Worm (Caenorhabditis elegans) whole organism, young adult: Measurements from ENCODE around the gene C56C10.9.

Experiments used
- B0019.2 ChIP-seq: fragments of 200-800 bp; sonication (Bioruptor generic); conservative IDR thresholded peaks from 2 replicates; pipeline ENCODE4 v1.3.6; 2022; ENCODE audit warnings: missing genetic modification reagents, missing genetic modification characterization, missing compliant biosample characterization
- C06A6.2 ChIP-seq: fragments of 200-800 bp; sonication (Bioruptor generic); conservative IDR thresholded peaks from 2 replicates; pipeline ENCODE4 v1.3.6; 2022; ENCODE audit warnings: missing genetic modification characterization, missing compliant biosample characterization
- D2030.7 ChIP-seq: fragments of 200-800 bp; sonication (Bioruptor generic); IDR thresholded peaks from 2 replicates; pipeline ENCODE4 v1.3.6; 2022; ENCODE audit warnings: missing genetic modification reagents, missing genetic modification characterization, missing compliant biosample characterization
- F33H1.4 ChIP-seq: fragments of 200-800 bp; sonication (Bioruptor generic); IDR thresholded peaks from 2 replicates; pipeline ENCODE4 v1.3.6; 2022; ENCODE audit warnings: missing genetic modification reagents, missing genetic modification characterization, missing compliant biosample characterization
- F52B5.7 ChIP-seq: sonication (generic microtip); optimal IDR thresholded peaks from 2 replicates; lab custom pipeline; 2016; ENCODE audit warnings: mild to moderate bottlenecking, missing genetic modification characterization, missing compliant biosample characterization
- F57A8.1 ChIP-seq: fragments of 200-800 bp; sonication (Bioruptor generic); optimal IDR thresholded peaks from 2 replicates; lab custom pipeline; 2018; ENCODE audit warnings: mild to moderate bottlenecking, missing genetic modification characterization, moderate library complexity, missing compliant biosample characterization
- K12H6.12 ChIP-seq: fragments of 200-800 bp; sonication (Bioruptor generic); optimal IDR thresholded peaks from 2 replicates; lab custom pipeline; 2018; ENCODE audit warnings: mild to moderate bottlenecking, missing genetic modification characterization, missing compliant biosample characterization
- T26A5.8 ChIP-seq: sonication (generic microtip); optimal IDR thresholded peaks from 2 replicates; lab custom pipeline; 2016; ENCODE audit warnings: missing genetic modification characterization, missing compliant biosample characterization
- Y67H2A.10 ChIP-seq: fragments of 200-800 bp; sonication (Bioruptor generic); conservative IDR thresholded peaks from 2 replicates; pipeline ENCODE4 v1.3.6; 2022; ENCODE audit warnings: missing genetic modification reagents, missing genetic modification characterization, missing compliant biosample characterization
- Y95B8A.8 ChIP-seq: fragments of 200-800 bp; sonication (Bioruptor generic); IDR thresholded peaks from 2 replicates; pipeline ENCODE4 v1.3.6; 2022; ENCODE audit warnings: missing genetic modification reagents, missing genetic modification characterization, missing compliant biosample characterization
- attf-3 ChIP-seq: fragments of 200-800 bp; sonication (Bioruptor generic); conservative IDR thresholded peaks from 2 replicates; pipeline ENCODE4 v1.3.6; 2022; ENCODE audit warnings: missing genetic modification reagents, missing genetic modification characterization, missing compliant biosample characterization
- cebp-2 ChIP-seq: fragments of 200-800 bp; sonication (Bioruptor generic); IDR thresholded peaks from 2 replicates; pipeline ENCODE4 v1.3.6; 2022; ENCODE audit warnings: missing genetic modification characterization, missing compliant biosample characterization
- ceh-40 ChIP-seq: fragments of 200-800 bp; sonication (Bioruptor generic); IDR thresholded peaks from 2 replicates; pipeline ENCODE4 v1.3.6; 2022; ENCODE audit warnings: missing genetic modification characterization, missing compliant biosample characterization
- ceh-58 ChIP-seq: fragments of 200-800 bp; sonication (Bioruptor generic); IDR thresholded peaks from 2 replicates; pipeline ENCODE4 v1.3.6; 2022; ENCODE audit warnings: missing genetic modification characterization, missing compliant biosample characterization
- ceh-79 ChIP-seq: sonication (generic microtip); optimal IDR thresholded peaks from 2 replicates; lab custom pipeline; 2017; ENCODE audit warnings: mild to moderate bottlenecking, missing genetic modification characterization, missing compliant biosample characterization
- ceh-91 ChIP-seq: fragments of 200-800 bp; sonication (Bioruptor generic); IDR thresholded peaks from 2 replicates; pipeline ENCODE4 v1.3.6; 2022; ENCODE audit warnings: missing genetic modification reagents, missing genetic modification characterization, missing compliant biosample characterization
- dox-1 ChIP-seq: fragments of 200-800 bp; sonication (Bioruptor generic); IDR thresholded peaks from 2 replicates; pipeline ENCODE4 v1.3.6; 2022; ENCODE audit warnings: missing genetic modification reagents, missing genetic modification characterization, missing compliant biosample characterization
- efl-1 ChIP-seq: fragments of 150-350 bp; optimal IDR thresholded peaks from 2 replicates; lab custom pipeline; 2014; ENCODE audit warnings: missing biosample characterization, missing genetic modification reagents, missing genetic modification characterization
- egl-44 ChIP-seq: fragments of 200-800 bp; sonication (Bioruptor generic); IDR thresholded peaks from 2 replicates; pipeline ENCODE4 v1.3.6; 2022; ENCODE audit warnings: missing genetic modification reagents, missing genetic modification characterization, missing compliant biosample characterization
- ekl-4 ChIP-seq: fragments of 200-800 bp; sonication (Bioruptor generic); IDR thresholded peaks from 2 replicates; pipeline ENCODE4 v1.3.6; 2022; ENCODE audit warnings: missing genetic modification reagents, missing genetic modification characterization, missing compliant biosample characterization
- ets-4 ChIP-seq: fragments of 200-800 bp; sonication (Bioruptor generic); optimal IDR thresholded peaks from 2 replicates; lab custom pipeline; 2018; ENCODE audit warnings: mild to moderate bottlenecking, missing genetic modification characterization, missing compliant biosample characterization
- gei-17 ChIP-seq: fragments of 200-800 bp; sonication (Bioruptor generic); optimal IDR thresholded peaks from 2 replicates; lab custom pipeline; 2018; ENCODE audit warnings: mild to moderate bottlenecking, missing genetic modification characterization, missing compliant biosample characterization
- let-526 ChIP-seq: fragments of 200-800 bp; sonication (Bioruptor generic); IDR thresholded peaks from 2 replicates; pipeline ENCODE4 v1.3.6; 2022; ENCODE audit warnings: missing genetic modification reagents, missing genetic modification characterization, missing compliant biosample characterization
- lin-54 ChIP-seq: fragments of 200-800 bp; sonication (Bioruptor generic); optimal IDR thresholded peaks from 2 replicates; lab custom pipeline; 2018; ENCODE audit warnings: mild to moderate bottlenecking, missing genetic modification characterization, missing compliant biosample characterization
- lir-1 ChIP-seq: fragments of 200-800 bp; sonication (Bioruptor generic); conservative IDR thresholded peaks from 2 replicates; pipeline ENCODE4 v1.3.6; 2022; ENCODE audit warnings: missing genetic modification reagents, missing genetic modification characterization, missing compliant biosample characterization
- madf-3 ChIP-seq: fragments of 200-800 bp; sonication (Bioruptor generic); IDR thresholded peaks from 2 replicates; pipeline ENCODE4 v1.3.6; 2022; ENCODE audit warnings: missing genetic modification reagents, missing genetic modification characterization, missing compliant biosample characterization
- madf-6 ChIP-seq: fragments of 200-800 bp; sonication (Bioruptor generic); IDR thresholded peaks from 2 replicates; pipeline ENCODE4 v1.3.6; 2022; ENCODE audit warnings: missing genetic modification reagents, missing genetic modification characterization, missing compliant biosample characterization
- mel-28 ChIP-seq: sonication (generic microtip); optimal IDR thresholded peaks from 2 replicates; lab custom pipeline; 2016; ENCODE audit warnings: borderline replicate concordance, mild to moderate bottlenecking, missing genetic modification characterization, missing compliant biosample characterization
- mes-4 ChIP-seq: sonication (generic microtip); optimal IDR thresholded peaks from 2 replicates; lab custom pipeline; 2016; ENCODE audit warnings: missing genotype, missing genetic modification characterization, missing compliant biosample characterization
- mxl-1 ChIP-seq: sonication (generic microtip); optimal IDR thresholded peaks from 2 replicates; lab custom pipeline; 2016; ENCODE audit warnings: missing genetic modification characterization, missing compliant biosample characterization
- nfya-1 ChIP-seq: sonication (generic microtip); optimal IDR thresholded peaks from 2 replicates; lab custom pipeline; 2017; ENCODE audit warnings: antibody characterized with exemption, missing compliant biosample characterization, missing genetic modification characterization, borderline replicate concordance; ENCODE audit not compliant: insufficient read depth
- nhr-90 ChIP-seq: sonication (generic microtip); optimal IDR thresholded peaks from 2 replicates; lab custom pipeline; 2016; ENCODE audit warnings: missing genotype, mild to moderate bottlenecking, missing genetic modification characterization, missing compliant biosample characterization
- rcor-1 ChIP-seq: fragments of 200-800 bp; sonication (Bioruptor generic); IDR thresholded peaks from 2 replicates; pipeline ENCODE4 v1.3.6; 2022; ENCODE audit warnings: missing genetic modification reagents, missing genetic modification characterization, missing compliant biosample characterization
- rpc-1 ChIP-seq, 2 experiments: fragments of 150-350 bp in 1 of 2; sonication (generic microtip) in 1 of 2; optimal IDR thresholded peaks; 2 replicates each; lab custom pipeline; 2014 to 2018; ENCODE audit warnings: missing biosample characterization in 1 of 2, missing genetic modification characterization in 1 of 2, missing genetic modification reagents in 1 of 2, missing genotype in 1 of 2
- tbp1 ChIP-seq: fragments of 200-800 bp; sonication (Bioruptor generic); optimal IDR thresholded peaks from 2 replicates; lab custom pipeline; 2018; ENCODE audit warnings: mild to moderate bottlenecking, missing genetic modification characterization, missing compliant biosample characterization
- unc-130 ChIP-seq: sonication (generic microtip); optimal IDR thresholded peaks from 2 replicates; lab custom pipeline; 2016; ENCODE audit warnings: missing genetic modification reagents, missing genetic modification characterization, missing compliant biosample characterization
- ztf-25 ChIP-seq: fragments of 200-800 bp; sonication (Bioruptor generic); IDR thresholded peaks from 2 replicates; pipeline ENCODE4 v1.3.6; 2022; ENCODE audit warnings: missing genetic modification reagents, missing genetic modification characterization, missing compliant biosample characterization
- ztf-28 ChIP-seq: fragments of 200-800 bp; sonication (Bioruptor generic); IDR thresholded peaks from 2 replicates; pipeline ENCODE4 v1.3.6; 2022; ENCODE audit warnings: missing genetic modification reagents, missing genetic modification characterization, missing compliant biosample characterization
- ztf-6 ChIP-seq: fragments of 200-800 bp; sonication (Bioruptor generic); IDR thresholded peaks from 2 replicates; pipeline ENCODE4 v1.3.6; 2022; ENCODE audit warnings: missing genetic modification reagents, missing genetic modification characterization, missing compliant biosample characterization

C56C10.9 gene

ce11 chrII:6578378-6578777 is 13.8 kb downstream of the C56C10.9 start, which contains the start of gene sra-31:
TSS of gene sra-31 (minus strand) at chrII:6578478.
- TF ChIP-seq mel-28 (tag; lab: Kevin White, UChicago) (no peak), B0019.2 (GFP tag; lab: Robert Waterston, UW) (no peak), mes-4 (tag; lab: Kevin White, UChicago) (no peak), F52B5.7 (no peak), F57A8.1 (GFP tag; lab: Kevin White, UChicago) (no peak), nhr-90 (no peak), ztf-28 (no peak), efl-1 (no peak), T26A5.8 (tag; lab: Kevin White, UChicago) (no peak), mxl-1 (no peak), rpc-1 (optimal IDR thresholded peaks at IDR 0.05; lab: Kevin White, UChicago) (no peak), rpc-1 (tag; optimal IDR thresholded peaks at IDR 0.05; lab: Kevin White, UChicago) (no peak), dox-1 (GFP tag; lab: Robert Waterston, UW) (no peak), ekl-4 (no peak), madf-6 (no peak), gei-17 (GFP tag; lab: Kevin White, UChicago) (no peak), ceh-58 (GFP tag; lab: Robert Waterston, UW) (no peak), ztf-25 (GFP tag; lab: Robert Waterston, UW) (no peak), tbp1 (GFP tag; lab: Kevin White, UChicago) (no peak), rcor-1 (no peak)

- TF ChIP-seq ceh-91 (GFP tag; lab: Robert Waterston, UW): no peak
- no peak for TF ChIP-seq ets-4 (GFP tag; lab: Kevin White, UChicago)
- no peak for TF ChIP-seq mel-28 (tag; lab: Kevin White, UChicago)
- no peak for TF ChIP-seq ceh-79 (tag; lab: Kevin White, UChicago)
- TF ChIP-seq nfya-1 (tag; lab: Kevin White, UChicago): no peak
- no peak for TF ChIP-seq egl-44
- no peak for TF ChIP-seq D2030.7 (GFP tag; lab: Robert Waterston, UW)
- no peak for TF ChIP-seq cebp-2 (GFP tag; lab: Robert Waterston, UW)
- TF ChIP-seq, all 124 proteins: peak for 0
Measured at ce11 chrII:6575647-6576046, 16.5 kb downstream of the C56C10.9 start, which contains the start of gene sra-29. TSS of gene sra-29 (minus strand) at chrII:6575747.

- TF ChIP-seq madf-3 (no peak), lir-1 (GFP tag; lab: Robert Waterston, UW) (no peak), K12H6.12 (no peak)
Measured at ce11 chrII:6573677-6574076, 18.5 kb downstream of the C56C10.9 start, which contains the start of gene sra-28. TSS of gene sra-28 (minus strand) at chrII:6573777.

- TF ChIP-seq let-526 (GFP tag; lab: Robert Waterston, UW) (no peak), Y95B8A.8 (GFP tag; lab: Robert Waterston, UW) (no peak), Y67H2A.10 (no peak), C06A6.2 (GFP tag; lab: Robert Waterston, UW) (no peak), lin-54 (no peak), B0019.2 (GFP tag; lab: Robert Waterston, UW) (no peak), attf-3 (no peak), ceh-58 (GFP tag; lab: Robert Waterston, UW) (no peak), madf-6 (no peak), ceh-40 (GFP tag; lab: Robert Waterston, UW) (no peak), F33H1.4 (GFP tag; lab: Robert Waterston, UW) (no peak), madf-3 (no peak), ztf-6 (no peak), F57A8.1 (GFP tag; lab: Kevin White, UChicago) (no peak), unc-130 (no peak)
Measured at ce11 chrII:6568707-6569106, 23.4 kb downstream of the C56C10.9 start, which contains the start of gene sra-27. TSS of gene sra-27 (plus strand) at chrII:6569007.
